Worm (Caenorhabditis elegans): ENCODE data around the gene cyld-1.

- TF ChIP-seq zfh-2 (GFP tag; conservative IDR thresholded peaks at IDR 0.05) = no peak
- no peak for TF ChIP-seq pha-4 (tag; optimal IDR thresholded peaks at IDR 0.05)
- TF ChIP-seq B0261.1 (tag; optimal IDR thresholded peaks at IDR 0.05) = no peak
- no peak for TF ChIP-seq F33H1.4 (GFP tag; IDR thresholded peaks at IDR 0.05)
- TF ChIP-seq nfya-1 (tag; optimal IDR thresholded peaks at IDR 0.05; ENCODE audit: borderline replicate concordance, insufficient read depth) = no peak
- TF ChIP-seq unc-62 (GFP tag; optimal IDR thresholded peaks at IDR 0.05) = no peak
- peak; percentile 48 for TF ChIP-seq ama-1 (optimal IDR thresholded peaks at IDR 0.05)
- no peak for TF ChIP-seq ama-1 (GFP tag; optimal IDR thresholded peaks at IDR 0.05)
- TF ChIP-seq aptf-3 (GFP tag; IDR thresholded peaks at IDR 0.05) = no peak
- TF ChIP-seq cebp-2 (GFP tag; IDR thresholded peaks at IDR 0.05) = no peak
- TF ChIP-seq hsf-1 (GFP tag; IDR thresholded peaks at IDR 0.05) = no peak
- TF ChIP-seq rpc-1 (optimal IDR thresholded peaks at IDR 0.05) = no peak
- no peak for TF ChIP-seq rpc-1 (tag; optimal IDR thresholded peaks at IDR 0.05)
- no peak for TF ChIP-seq madf-8 (GFP tag; conservative IDR thresholded peaks at IDR 0.05)
These were observed 18.3 kb upstream of the cyld-1 start, which contains the start of gene ttr-1 for ce11 chrIII:9928777-9929176.
